Fruit fly (Drosophila melanogaster): ENCODE measurements around the gene CG15022.
A peak's percentile ranks its signal among the peaks of the same experiment; 100 is the strongest.

Gene CG15022

dm6 chr3L:4445824-4446223, 14.3 kb downstream of the CG15022 start (continued):
- TF ChIP-seq CG11085 (GFP tag; IDR thresholded peaks at IDR 0.05) (peak; percentile 35; the same call in 1 of the 2 replicates), CG17361 (GFP tag; IDR thresholded peaks at IDR 0.05) (0 out of 3 replicates have a peak, but pooled peaks have one; percentile 28), CG31441 (GFP tag; IDR thresholded peaks at IDR 0.05) (0 out of 2 replicates have a peak, but pooled peaks have one; percentile 26), CG18619 (GFP tag; optimal IDR thresholded peaks at IDR 0.05) (no peak), Pdp1 (GFP tag; optimal IDR thresholded peaks at IDR 0.05) (no peak), CG15269 (tag; optimal IDR thresholded peaks at IDR 0.05) (peak; percentile 3), zfh2 (GFP tag; optimal IDR thresholded peaks at IDR 0.05) (peak; percentile 40), CG4617 (GFP tag; optimal IDR thresholded peaks at IDR 0.05; ENCODE audit: borderline replicate concordance) (no peak), tll (GFP tag; optimal IDR thresholded peaks at IDR 0.05) (no peak), Mes4 (GFP tag; optimal IDR thresholded peaks at IDR 0.05) (no peak), Fer1 (GFP tag; optimal IDR thresholded peaks at IDR 0.05) (peak; percentile 56), fd3F (GFP tag; optimal IDR thresholded peaks at IDR 0.05) (no peak), crc (GFP tag; optimal IDR thresholded peaks at IDR 0.05) (peak; percentile 45), fru (optimal IDR thresholded peaks at IDR 0.05) (no peak), dmrt99B (tag; optimal IDR thresholded peaks at IDR 0.05) (peak; percentile 1), CG6854 (GFP tag; optimal IDR thresholded peaks at IDR 0.05) (peak; percentile 22), Meics (GFP tag; optimal IDR thresholded peaks at IDR 0.05) (peak; percentile 60), CG8089 (GFP tag; optimal IDR thresholded peaks at IDR 0.05) (no peak), NFAT (GFP tag; IDR thresholded peaks at IDR 0.05) (peak; percentile 33; the same call in 1 of the 2 replicates), grau (tag; optimal IDR thresholded peaks at IDR 0.05) (peak; percentile 10), CG5180 (GFP tag; optimal IDR thresholded peaks at IDR 0.05) (no peak), wor (GFP tag; IDR thresholded peaks at IDR 0.05) (no peak), CG3847 (GFP tag; IDR thresholded peaks at IDR 0.05) (no peak), lab (GFP tag; optimal IDR thresholded peaks at IDR 0.05) (peak; percentile 63), CG2120 (GFP tag; optimal IDR thresholded peaks at IDR 0.05) (peak; percentile 11), CG15011 (GFP tag; optimal IDR thresholded peaks at IDR 0.05) (peak; percentile 43), psq (GFP tag; optimal IDR thresholded peaks at IDR 0.05) (no peak)

- TF ChIP-seq chinmo (GFP tag; IDR thresholded peaks at IDR 0.05; ENCODE audit: partially characterized antibody) (peak; percentile 57; the same call in 1 of the 4 replicates), abd-A (tag; optimal IDR thresholded peaks at IDR 0.05) (peak; percentile 83), CG16863 (GFP tag; optimal IDR thresholded peaks at IDR 0.05) (no peak)
These were observed 17.9 kb downstream of the CG15022 start for dm6 chr3L:4442168-4442567.

dm6 chr3L:4440153-4440552, 20.0 kb downstream of the CG15022 start:
- no peak for TF ChIP-seq hkb (optimal IDR thresholded peaks at IDR 0.05)
- no peak for TF ChIP-seq hkb (GFP tag; IDR thresholded peaks at IDR 0.05)
- TF ChIP-seq abd-A (tag; optimal IDR thresholded peaks at IDR 0.05): peak; percentile 88
- peak; percentile 88 for TF ChIP-seq CG9437 (GFP tag; optimal IDR thresholded peaks at IDR 0.05)
- TF ChIP-seq pros (GFP tag; optimal IDR thresholded peaks at IDR 0.05): peak; percentile 19
- no peak for TF ChIP-seq CG10431 (GFP tag; optimal IDR thresholded peaks at IDR 0.05)
- peak; percentile 69 for TF ChIP-seq CG7745 (tag; optimal IDR thresholded peaks at IDR 0.05)
- no peak for TF ChIP-seq Neu2 (GFP tag; optimal IDR thresholded peaks at IDR 0.05; ENCODE audit: borderline replicate concordance)
- TF ChIP-seq BEAF-32 (GFP tag; optimal IDR thresholded peaks at IDR 0.05): peak; percentile 13
- peak; percentile 97 for TF ChIP-seq CG15514 (GFP tag; optimal IDR thresholded peaks at IDR 0.05)
- TF ChIP-seq CG13287 (GFP tag; IDR thresholded peaks at IDR 0.05; ENCODE audit: partially characterized antibody): peak; percentile 50
- peak; percentile 18; the same call in 1 of the 2 replicates for TF ChIP-seq CG9932 (GFP tag; IDR thresholded peaks at IDR 0.05)
- TF ChIP-seq unc-4 (GFP tag; IDR thresholded peaks at IDR 0.05; ENCODE audit: partially characterized antibody): 0 out of 2 replicates have a peak, but pooled peaks have one; percentile 16
- 0 out of 2 replicates have a peak, but pooled peaks have one; percentile 5 for TF ChIP-seq CG7372 (GFP tag; IDR thresholded peaks at IDR 0.05)
- 0 out of 4 replicates have a peak, but pooled peaks have one; percentile 17 for TF ChIP-seq Dll (GFP tag; IDR thresholded peaks at IDR 0.05; ENCODE audit: partially characterized antibody)
- peak; percentile 36; the same call in 1 of the 2 replicates for TF ChIP-seq Rfx (GFP tag; IDR thresholded peaks at IDR 0.05)
- TF ChIP-seq CG13894 (tag; optimal IDR thresholded peaks at IDR 0.05): peak; percentile 37
- TF ChIP-seq Sry-β (GFP tag; optimal IDR thresholded peaks at IDR 0.05): peak; percentile 64
- no peak for TF ChIP-seq CG3726 (GFP tag; IDR thresholded peaks at IDR 0.05)
